Worm (Caenorhabditis elegans) whole organism, L4 larva: Measurements from ENCODE around the gene col-135.

ENCODE experiments used
- Y105C5A.15 ChIP-seq: fragments of 200-800 bp; sonication (Bioruptor generic); IDR thresholded peaks from 2 replicates; pipeline ENCODE4 v1.3.6; 2022; ENCODE audit warnings: missing genetic modification characterization, missing compliant biosample characterization
- aha-1 ChIP-seq: fragments of 150-350 bp; peaks from one replicate; lab custom pipeline; 2014; ENCODE audit warnings: missing biosample characterization, missing genetic modification characterization
- ceh-62 ChIP-seq: sonication (generic microtip); optimal IDR thresholded peaks from 2 replicates; lab custom pipeline; 2017; ENCODE audit warnings: missing biosample characterization, missing genetic modification characterization
- cey-2 ChIP-seq: sonication (generic microtip); optimal IDR thresholded peaks from 3 replicates; lab custom pipeline; 2017; ENCODE audit warnings: missing genetic modification characterization, mild to moderate bottlenecking, missing compliant biosample characterization, antibody characterized with exemption, borderline replicate concordance; ENCODE audit not compliant: insufficient read depth
- daf-12 ChIP-seq: fragments of 150-350 bp; optimal IDR thresholded peaks from 2 replicates; lab custom pipeline; 2014; ENCODE audit warnings: missing biosample characterization, missing genetic modification reagents, missing genetic modification characterization
- daf-8 ChIP-seq: fragments of 200-800 bp; sonication (Bioruptor generic); IDR thresholded peaks from 2 replicates; pipeline ENCODE4 v1.3.6; 2022; ENCODE audit warnings: missing genetic modification characterization, missing compliant biosample characterization
- duxl-1 ChIP-seq: sonication (generic microtip); optimal IDR thresholded peaks from 2 replicates; lab custom pipeline; 2016; ENCODE audit warnings: mild to moderate bottlenecking, missing genetic modification characterization, moderate library complexity, missing compliant biosample characterization; ENCODE audit not compliant: poor library complexity
- gei-8 ChIP-seq: fragments of 200-800 bp; sonication (Bioruptor generic); optimal IDR thresholded peaks from 2 replicates; lab custom pipeline; 2018; ENCODE audit warnings: mild to moderate bottlenecking, missing genetic modification characterization, missing compliant biosample characterization
- jun-1 ChIP-seq: fragments of 150-350 bp; optimal IDR thresholded peaks from 2 replicates; lab custom pipeline; 2014; ENCODE audit warnings: missing biosample characterization, missing genetic modification reagents, missing genetic modification characterization
- lin-13 ChIP-seq: fragments of 150-350 bp; optimal IDR thresholded peaks from 2 replicates; lab custom pipeline; 2014; ENCODE audit warnings: missing biosample characterization, missing genetic modification reagents, missing genetic modification characterization
- lin-39 ChIP-seq: fragments of 150-350 bp; optimal IDR thresholded peaks from 2 replicates; lab custom pipeline; 2014; ENCODE audit warnings: missing biosample characterization, missing genetic modification reagents, missing genetic modification characterization
- mdl-1 ChIP-seq, 2 experiments: fragments of 150-350 bp in 1 of 2; sonication (generic microtip) in 1 of 2; optimal IDR thresholded peaks; 2 replicates each; lab custom pipeline; 2014 to 2017; ENCODE audit warnings: missing biosample characterization in 2 of 2, missing genetic modification characterization in 2 of 2
- nhr-10 ChIP-seq: fragments of 150-350 bp; optimal IDR thresholded peaks from 2 replicates; lab custom pipeline; 2014; ENCODE audit warnings: missing biosample characterization, missing genetic modification characterization
- nhr-41 ChIP-seq: fragments of 200-800 bp; sonication (Bioruptor generic); IDR thresholded peaks from 2 replicates; pipeline ENCODE4 v1.3.6; 2022; ENCODE audit warnings: missing genetic modification reagents, missing genetic modification characterization, missing compliant biosample characterization
- nhr-48 ChIP-seq: sonication (generic microtip); optimal IDR thresholded peaks from 2 replicates; lab custom pipeline; 2016; ENCODE audit warnings: mild to moderate bottlenecking, missing genetic modification characterization, missing compliant biosample characterization
- nhr-6 ChIP-seq: fragments of 150-350 bp; optimal IDR thresholded peaks from 2 replicates; lab custom pipeline; 2014; ENCODE audit warnings: missing biosample characterization, missing genetic modification characterization
- sdz-12 ChIP-seq: fragments of 200-800 bp; sonication (Bioruptor generic); optimal IDR thresholded peaks from 2 replicates; lab custom pipeline; 2018; ENCODE audit warnings: mild to moderate bottlenecking, missing genetic modification characterization, missing compliant biosample characterization
- snpc-1.2 ChIP-seq: fragments of 200-800 bp; sonication (Bioruptor generic); IDR thresholded peaks from 2 replicates; pipeline ENCODE4 v1.3.6; 2022; ENCODE audit warnings: missing genetic modification reagents, missing genetic modification characterization, missing compliant biosample characterization
- tra-1 ChIP-seq: fragments of 200-800 bp; sonication (Bioruptor generic); IDR thresholded peaks from 2 replicates; pipeline ENCODE4 v1.3.6; 2022; ENCODE audit warnings: missing genetic modification reagents, missing genetic modification characterization, missing compliant biosample characterization
- unc-62 ChIP-seq, 3 experiments: fragments of 150-350 bp in 1 of 3; sonication (generic microtip); optimal IDR thresholded peaks in 2 of 3; peaks in 1 of 3; 1 replicate in 1 of 3; 2 replicates in 2 of 3; lab custom pipeline; 2014 to 2017; ENCODE audit warnings: missing biosample characterization in 3 of 3, missing genetic modification characterization in 3 of 3, missing genetic modification reagents in 3 of 3, missing genotype in 1 of 3

The col-135 gene

ce11 chrIV:15113117-15113516, 18.5 kb downstream of the col-135 start, which contains the start of gene M199.134:
Gene M199.134, minus strand, starts transcription at chrIV:15113217.
- TF ChIP-seq daf-8 (GFP tag; lab: Robert Waterston, UW) = no peak
- TF ChIP-seq unc-62 (GFP tag; optimal IDR thresholded peaks at IDR 0.05 in 1 of 2; lab: Kevin White, UChicago) = peak in 1 of 2 experiments; percentile 37
- TF ChIP-seq unc-62 (tag; optimal IDR thresholded peaks at IDR 0.05; lab: Kevin White, UChicago) = no peak
- TF ChIP-seq, all 104 proteins: peak for 1

DNA sequence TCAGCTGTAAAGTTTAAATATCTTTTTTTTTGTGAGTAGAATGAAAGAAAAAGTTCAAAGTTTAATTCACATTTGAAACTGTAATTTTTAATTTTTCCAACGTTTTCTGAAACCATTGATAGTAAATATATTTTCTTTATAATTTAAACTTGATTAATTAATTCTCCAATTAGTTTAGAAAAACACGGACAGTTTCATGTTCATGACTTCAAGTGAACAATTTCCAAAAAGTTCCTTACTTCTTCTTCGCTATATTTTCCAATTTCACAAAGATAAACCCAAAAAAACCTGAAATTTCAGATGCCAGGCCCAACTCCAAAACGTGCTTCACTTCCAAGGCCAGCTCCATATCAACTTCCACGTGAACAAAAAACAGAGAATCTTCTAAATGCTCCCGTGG, 23.1 kb downstream of the col-135 start, which contains the start of gene M199.2:
TSS of gene M199.2 (plus strand) at position 301 of the 400 bp plus-strand sequence.
- TF ChIP-seq nhr-6 (tag; lab: Kevin White, UChicago) (no peak), aha-1 (tag; lab: Kevin White, UChicago) (peak; percentile 56), unc-62 (GFP tag; optimal IDR thresholded peaks at IDR 0.05 in 1 of 2; lab: Kevin White, UChicago) (peak in 1 of 2 experiments; percentile 73), unc-62 (tag; optimal IDR thresholded peaks at IDR 0.05; lab: Kevin White, UChicago) (no peak)
- TF ChIP-seq, all 104 proteins: peak for 2

DNA sequence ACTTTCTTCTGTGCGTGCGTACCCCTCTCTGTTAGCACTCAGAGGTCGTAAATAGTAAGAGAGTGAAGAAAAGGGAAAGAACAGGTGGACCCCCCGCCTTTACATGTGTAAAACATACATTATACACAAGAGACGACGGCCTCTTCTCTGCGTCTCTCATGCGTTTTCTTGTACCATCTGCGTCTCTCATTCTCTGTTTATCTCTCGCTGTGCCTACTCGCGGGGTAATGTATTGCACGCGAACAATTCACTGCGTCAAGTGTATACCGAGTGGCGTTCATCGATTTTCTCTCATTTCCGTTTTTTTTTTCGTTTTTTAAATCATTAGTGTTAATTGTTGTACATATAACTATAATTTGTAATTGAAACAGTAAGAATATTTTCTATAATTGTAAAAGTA, 24.4 kb downstream of the col-135 start:
- TF ChIP-seq cey-2 (no peak), lin-13 (peak; percentile 71), snpc-1.2 (GFP tag; lab: Robert Waterston, UW) (peak; percentile 79)

DNA sequence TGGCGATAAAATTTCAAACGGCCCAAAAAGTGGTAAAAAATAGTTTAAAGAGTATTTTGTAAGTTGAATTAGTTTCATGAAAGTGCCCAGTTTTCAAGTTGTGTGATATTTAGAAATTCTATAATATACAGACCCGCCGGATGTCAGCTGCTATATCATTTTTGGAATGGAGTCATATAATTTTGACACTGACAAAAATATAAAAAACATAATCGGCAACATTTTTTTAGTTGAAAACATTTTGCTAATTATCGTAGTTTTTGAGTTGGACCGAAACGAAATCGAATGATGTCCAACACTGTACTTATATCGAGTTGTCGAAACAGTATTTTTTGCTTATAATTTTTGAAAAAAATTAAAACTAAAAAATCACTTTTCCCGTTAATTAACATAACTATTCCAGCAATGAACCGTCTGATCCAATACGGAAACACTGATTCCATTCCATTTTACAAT, 28.3 kb downstream of the col-135 start, which contains the start of gene srt-44:
TSS of gene srt-44 (plus strand) at position 406 of the 456 bp plus-strand sequence.
- no peak for TF ChIP-seq nhr-41 (GFP tag; lab: Robert Waterston, UW)
- no peak for TF ChIP-seq mdl-1 (tag; optimal IDR thresholded peaks at IDR 0.05; lab: Kevin White, UChicago)
- TF ChIP-seq gei-8 (GFP tag; lab: Kevin White, UChicago) = no peak
- no peak for TF ChIP-seq duxl-1

DNA sequence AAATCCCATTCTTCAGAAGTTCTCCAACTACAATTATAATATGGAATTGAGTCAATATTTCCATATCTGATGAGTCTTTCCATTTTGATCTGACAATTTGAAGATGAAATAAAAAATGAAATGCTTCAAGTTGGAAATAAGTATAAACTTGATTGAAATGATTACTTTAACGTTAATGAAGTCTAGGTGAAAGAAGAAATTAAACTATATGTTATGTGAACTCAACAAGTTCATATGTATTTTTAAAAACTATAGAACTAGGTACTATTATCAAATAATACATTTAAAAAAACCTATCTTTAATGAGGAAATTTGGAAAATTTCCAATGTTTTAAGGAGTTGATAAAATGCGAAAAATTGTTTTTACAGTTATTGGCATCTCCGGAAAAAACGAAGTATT, 33.3 kb downstream of the col-135 start, which contains the start of gene srt-49:
TSS of gene srt-49 (minus strand) at position 101 of the 400 bp plus-strand sequence.
- TF ChIP-seq Y105C5A.15 (GFP tag; lab: Robert Waterston, UW) (no peak), ceh-62 (tag; lab: Kevin White, UChicago) (no peak), lin-39 (tag; lab: Kevin White, UChicago) (no peak), tra-1 (GFP tag; lab: Robert Waterston, UW) (no peak), sdz-12 (GFP tag; lab: Kevin White, UChicago) (no peak), daf-12 (tag; lab: Kevin White, UChicago) (no peak), nhr-10 (tag; lab: Kevin White, UChicago) (no peak), jun-1 (no peak), nhr-48 (tag; lab: Kevin White, UChicago) (no peak)
